Worm (Caenorhabditis elegans) whole organism, early embryonic: Measurements from ENCODE around the gene frpr-6.
A peak's percentile ranks its signal among the peaks of the same experiment; 100 is the strongest.

Source experiments
- B0310.2 ChIP-seq: sonication (generic microtip); optimal IDR thresholded peaks from 2 replicates; lab custom pipeline; 2016; ENCODE audit warnings: mild to moderate bottlenecking, missing genetic modification characterization, missing compliant biosample characterization
- F13C5.2 ChIP-seq: sonication (generic microtip); optimal IDR thresholded peaks from 2 replicates; lab custom pipeline; 2017; ENCODE audit warnings: mild to moderate bottlenecking, missing genetic modification characterization, inconsistent platforms, missing compliant biosample characterization
- aly-1 ChIP-seq: sonication (generic microtip); optimal IDR thresholded peaks from 2 replicates; lab custom pipeline; 2016; ENCODE audit warnings: missing genetic modification characterization, missing compliant biosample characterization
- ama-1 ChIP-seq: fragments of 150-350 bp; optimal IDR thresholded peaks from 2 replicates; lab custom pipeline; 2014
- ceh-13 ChIP-seq: fragments of 200-800 bp; sonication (Bioruptor generic); optimal IDR thresholded peaks from 2 replicates; lab custom pipeline; 2018; ENCODE audit warnings: mild to moderate bottlenecking, missing genetic modification characterization, missing compliant biosample characterization
- ceh-36 ChIP-seq: sonication (generic microtip); optimal IDR thresholded peaks from 2 replicates; lab custom pipeline; 2016; ENCODE audit warnings: missing genetic modification characterization, inconsistent platforms, missing compliant biosample characterization
- ets-7 ChIP-seq: sonication (generic microtip); optimal IDR thresholded peaks from 2 replicates; lab custom pipeline; 2016; ENCODE audit warnings: missing genotype, missing genetic modification characterization, missing compliant biosample characterization
- flt-1 ChIP-seq: fragments of 200-800 bp; sonication (Bioruptor generic); IDR thresholded peaks from 2 replicates; pipeline ENCODE4 v1.3.6; 2022; ENCODE audit warnings: missing genetic modification characterization, missing compliant biosample characterization
- hmbx-1 ChIP-seq: sonication (generic microtip); optimal IDR thresholded peaks from 2 replicates; lab custom pipeline; 2016; ENCODE audit warnings: mild to moderate bottlenecking, missing genetic modification characterization, missing compliant biosample characterization
- hmg-4 ChIP-seq: fragments of 200-800 bp; sonication (Bioruptor generic); optimal IDR thresholded peaks from 2 replicates; lab custom pipeline; 2018; ENCODE audit warnings: mild to moderate bottlenecking, missing genetic modification characterization, missing compliant biosample characterization
- hnd-1 ChIP-seq: sonication (generic microtip); optimal IDR thresholded peaks from 2 replicates; lab custom pipeline; 2016; ENCODE audit warnings: missing genetic modification characterization, missing compliant biosample characterization
- pes-1 ChIP-seq: fragments of 200-800 bp; sonication (Bioruptor generic); IDR thresholded peaks from 2 replicates; pipeline ENCODE4 v1.3.6; 2022; ENCODE audit warnings: missing genetic modification reagents, missing genetic modification characterization, missing compliant biosample characterization
- scrt-1 ChIP-seq: fragments of 200-800 bp; sonication (Bioruptor generic); IDR thresholded peaks from 2 replicates; pipeline ENCODE4 v1.3.6; 2022; ENCODE audit warnings: missing genetic modification characterization, missing compliant biosample characterization
- sea-1 ChIP-seq: fragments of 200-800 bp; sonication (Bioruptor generic); conservative IDR thresholded peaks from 2 replicates; pipeline ENCODE4 v1.3.6; 2022; ENCODE audit warnings: missing genetic modification characterization, missing compliant biosample characterization
- tbx-11 ChIP-seq: fragments of 200-800 bp; sonication (Bioruptor generic); IDR thresholded peaks from 2 replicates; pipeline ENCODE4 v1.3.6; 2022; ENCODE audit warnings: missing genetic modification characterization, missing compliant biosample characterization
- tbx-37 ChIP-seq: fragments of 200-800 bp; sonication (Bioruptor generic); conservative IDR thresholded peaks from 2 replicates; pipeline ENCODE4 v1.3.6; 2022; ENCODE audit warnings: missing genetic modification reagents, missing genetic modification characterization, missing compliant biosample characterization
- tra-4 ChIP-seq: sonication (generic microtip); optimal IDR thresholded peaks from 2 replicates; lab custom pipeline; 2017; ENCODE audit warnings: missing genetic modification characterization, missing compliant biosample characterization

frpr-6 gene

DNA sequence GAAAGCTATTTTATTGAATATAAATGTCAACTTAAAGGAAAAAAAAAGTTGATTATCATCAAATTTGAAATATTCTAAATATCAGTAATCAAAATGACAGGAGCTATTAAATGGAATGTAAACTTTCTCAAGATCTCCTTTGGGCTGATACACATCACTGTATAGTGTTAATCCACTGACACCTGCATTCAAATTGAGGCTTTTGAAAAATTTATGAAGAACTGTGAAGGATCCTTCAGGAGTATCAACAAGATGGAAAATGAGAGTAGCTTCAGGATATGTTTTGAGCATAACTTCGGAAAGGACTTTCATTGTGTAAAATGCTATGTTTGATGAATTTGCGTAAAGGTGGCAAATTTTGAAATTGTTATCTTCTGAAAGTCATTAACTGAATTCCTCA lies 3.7 kb downstream of the frpr-6 start:
- TF ChIP-seq tbx-37 (GFP tag; lab: Robert Waterston, UW) (no peak), flt-1 (GFP tag; lab: Robert Waterston, UW) (no peak), ets-7 (no peak)

DNA sequence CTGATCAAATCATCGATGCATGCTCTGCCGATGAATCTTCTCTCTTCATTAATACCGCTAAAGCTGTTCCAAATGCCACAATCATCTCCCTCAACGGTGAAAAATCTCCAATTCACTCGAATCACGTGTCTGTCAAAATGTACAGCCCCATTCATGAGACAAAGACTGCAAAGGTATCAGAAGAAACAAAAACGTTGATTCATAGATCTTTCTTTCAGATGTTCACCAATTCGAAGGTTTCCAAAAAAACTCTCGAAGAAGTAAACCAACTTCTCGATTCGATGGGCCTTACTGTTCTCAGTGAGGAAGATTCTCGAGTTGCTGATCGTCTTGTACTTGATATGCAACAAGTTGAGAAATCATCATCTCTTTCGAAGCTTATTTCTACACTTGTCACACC lies 4.3 kb downstream of the frpr-6 start:
- TF ChIP-seq tbx-11 (GFP tag; lab: Robert Waterston, UW): no peak
- no peak for TF ChIP-seq flt-1 (GFP tag; lab: Robert Waterston, UW)
- no peak for TF ChIP-seq hmg-4 (GFP tag; lab: Kevin White, UChicago)
- no peak for TF ChIP-seq F13C5.2 (tag; lab: Kevin White, UChicago)
- no peak for TF ChIP-seq ets-7
- no peak for TF ChIP-seq ceh-36
- no peak for TF ChIP-seq hmbx-1
- no peak for TF ChIP-seq pes-1 (GFP tag; lab: Robert Waterston, UW)
- no peak for TF ChIP-seq sea-1
- no peak for TF ChIP-seq scrt-1 (GFP tag; lab: Robert Waterston, UW)
- TF ChIP-seq ceh-13 (GFP tag; lab: Kevin White, UChicago): no peak
- no peak for TF ChIP-seq B0310.2 (tag; lab: Kevin White, UChicago)
- no peak for TF ChIP-seq tbx-37 (GFP tag; lab: Robert Waterston, UW)
- no peak for TF ChIP-seq hnd-1 (tag; lab: Kevin White, UChicago)
- TF ChIP-seq ama-1 (lab: Kevin White, UChicago): no peak
- no peak for TF ChIP-seq tra-4

DNA sequence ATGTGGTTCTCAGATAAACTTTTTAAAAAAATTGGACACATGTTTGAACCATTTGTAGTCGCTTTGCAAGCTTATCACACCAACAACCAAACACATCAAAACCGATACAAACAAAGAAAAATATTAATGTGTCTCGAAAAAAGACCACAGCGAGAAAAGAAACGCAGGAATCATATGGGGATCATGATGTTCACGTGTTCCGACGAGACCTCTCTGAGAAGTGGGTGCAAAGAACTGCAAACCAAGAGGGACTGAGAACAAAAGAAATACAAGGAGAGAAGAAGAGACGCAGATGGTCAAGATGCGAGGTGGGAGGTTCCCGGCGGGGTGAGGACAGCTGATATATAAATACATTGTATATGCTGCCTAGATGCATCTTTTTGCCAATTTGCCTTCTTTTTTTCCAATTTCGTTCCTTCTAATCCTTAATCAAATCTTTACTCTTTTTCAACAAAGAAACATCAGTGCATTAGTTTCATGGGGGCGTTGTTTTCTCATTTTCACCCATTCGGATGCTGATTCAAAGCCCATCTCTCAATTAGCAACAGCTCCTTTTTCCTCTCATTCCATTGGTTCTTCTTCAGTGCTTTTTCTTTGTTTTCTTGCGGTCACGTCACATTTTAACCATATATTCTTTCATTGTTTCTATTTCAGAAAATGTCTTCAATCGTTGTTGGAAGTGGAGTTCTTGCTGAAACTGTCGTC lies 5.2 kb downstream of the frpr-6 start, which contains the start of gene F21C10.10:
TSS of gene F21C10.10 (plus strand) at position 655 of the 705 bp plus-strand sequence.
- TF ChIP-seq pes-1 (GFP tag; lab: Robert Waterston, UW) (no peak), tbx-11 (GFP tag; lab: Robert Waterston, UW) (no peak), ama-1 (lab: Kevin White, UChicago) (no peak), aly-1 (tag; lab: Kevin White, UChicago) (peak; percentile 24), scrt-1 (GFP tag; lab: Robert Waterston, UW) (no peak), flt-1 (GFP tag; lab: Robert Waterston, UW) (no peak), ceh-36 (no peak), F13C5.2 (tag; lab: Kevin White, UChicago) (peak; percentile 30), ceh-13 (GFP tag; lab: Kevin White, UChicago) (no peak), sea-1 (no peak), ets-7 (no peak), tbx-37 (GFP tag; lab: Robert Waterston, UW) (no peak), hmg-4 (GFP tag; lab: Kevin White, UChicago) (no peak), tra-4 (no peak), hmbx-1 (no peak)

DNA sequence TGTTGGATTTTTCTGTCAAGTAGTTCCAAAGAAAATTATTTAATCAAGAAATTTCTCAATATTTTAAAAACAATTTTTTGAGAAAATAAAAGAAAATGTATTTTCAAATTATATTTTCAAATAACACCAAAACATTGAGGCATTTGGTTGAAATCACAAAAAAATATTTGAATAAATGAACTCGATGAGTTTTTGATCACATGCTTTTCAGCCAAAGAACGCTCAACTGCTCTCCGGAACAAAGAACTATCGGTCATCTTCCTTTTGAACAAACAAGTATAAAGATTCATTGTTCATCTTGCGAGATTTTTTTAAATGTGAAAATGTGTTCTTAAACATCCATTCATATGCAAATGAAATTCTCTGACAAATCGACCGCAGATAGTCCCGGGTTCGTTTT lies 6.0 kb downstream of the frpr-6 start:
- TF ChIP-seq sea-1: no peak
- no peak for TF ChIP-seq ets-7

DNA sequence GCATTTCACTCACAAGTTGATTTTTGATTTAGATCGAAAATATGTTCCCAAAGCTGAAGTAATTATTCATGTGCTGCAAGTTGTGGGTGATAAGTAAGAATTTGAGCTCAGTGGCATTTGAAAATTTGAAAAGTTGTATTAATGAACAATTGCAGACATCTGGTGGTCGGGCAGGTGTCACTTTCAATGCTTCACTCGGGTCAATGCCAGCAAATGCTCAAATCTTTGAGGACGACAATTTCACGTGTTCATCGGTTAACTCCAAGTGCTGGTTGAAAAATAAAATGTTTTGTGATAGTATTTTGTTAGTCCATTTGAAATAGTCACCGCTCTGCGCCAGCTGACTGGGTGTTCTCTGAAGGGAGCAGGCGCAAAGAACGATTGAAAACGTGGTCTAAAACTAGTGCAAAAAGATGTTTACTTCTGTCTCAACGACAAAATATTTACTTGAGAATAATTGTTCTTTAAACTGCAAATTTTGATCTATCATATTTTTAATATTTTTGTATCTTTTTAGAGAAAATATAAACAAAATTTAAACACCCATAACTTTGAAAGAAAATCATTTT lies 6.8 kb downstream of the frpr-6 start:
- TF ChIP-seq hmg-4 (GFP tag; lab: Kevin White, UChicago) (no peak), F13C5.2 (tag; lab: Kevin White, UChicago) (no peak)

DNA sequence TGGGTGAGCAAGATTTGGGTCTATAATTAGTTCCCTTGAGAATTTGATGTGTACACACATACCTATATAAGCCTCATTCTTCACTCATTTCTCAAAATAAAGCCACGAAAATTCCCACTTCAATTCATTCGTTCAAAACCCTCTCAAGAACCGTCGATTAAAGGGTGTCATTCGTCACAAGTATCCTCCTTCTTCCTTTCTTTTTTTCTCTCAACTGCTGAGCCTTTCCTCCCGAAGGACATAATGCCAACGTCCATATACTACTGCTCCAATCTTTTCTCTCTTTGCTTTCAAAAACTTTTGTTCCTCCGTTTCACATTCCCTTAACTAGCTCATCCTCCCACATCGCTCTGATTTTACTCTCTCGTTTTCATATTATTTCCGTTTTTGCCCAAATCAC lies 8.8 kb downstream of the frpr-6 start, which contains the start of gene T27E4.1:
TSS of gene T27E4.1 (plus strand) at position 137 of the 400 bp plus-strand sequence.
- TF ChIP-seq B0310.2 (tag; lab: Kevin White, UChicago): no peak
- TF ChIP-seq ceh-36: no peak
- TF ChIP-seq pes-1 (GFP tag; lab: Robert Waterston, UW): no peak
- no peak for TF ChIP-seq scrt-1 (GFP tag; lab: Robert Waterston, UW)
- TF ChIP-seq tbx-37 (GFP tag; lab: Robert Waterston, UW): no peak
- no peak for TF ChIP-seq sea-1
- TF ChIP-seq hmg-4 (GFP tag; lab: Kevin White, UChicago): no peak
- TF ChIP-seq ama-1 (lab: Kevin White, UChicago): no peak
- no peak for TF ChIP-seq ets-7
- TF ChIP-seq ceh-13 (GFP tag; lab: Kevin White, UChicago): no peak
- no peak for TF ChIP-seq tbx-11 (GFP tag; lab: Robert Waterston, UW)
- TF ChIP-seq hmbx-1: no peak
- TF ChIP-seq flt-1 (GFP tag; lab: Robert Waterston, UW): no peak

DNA sequence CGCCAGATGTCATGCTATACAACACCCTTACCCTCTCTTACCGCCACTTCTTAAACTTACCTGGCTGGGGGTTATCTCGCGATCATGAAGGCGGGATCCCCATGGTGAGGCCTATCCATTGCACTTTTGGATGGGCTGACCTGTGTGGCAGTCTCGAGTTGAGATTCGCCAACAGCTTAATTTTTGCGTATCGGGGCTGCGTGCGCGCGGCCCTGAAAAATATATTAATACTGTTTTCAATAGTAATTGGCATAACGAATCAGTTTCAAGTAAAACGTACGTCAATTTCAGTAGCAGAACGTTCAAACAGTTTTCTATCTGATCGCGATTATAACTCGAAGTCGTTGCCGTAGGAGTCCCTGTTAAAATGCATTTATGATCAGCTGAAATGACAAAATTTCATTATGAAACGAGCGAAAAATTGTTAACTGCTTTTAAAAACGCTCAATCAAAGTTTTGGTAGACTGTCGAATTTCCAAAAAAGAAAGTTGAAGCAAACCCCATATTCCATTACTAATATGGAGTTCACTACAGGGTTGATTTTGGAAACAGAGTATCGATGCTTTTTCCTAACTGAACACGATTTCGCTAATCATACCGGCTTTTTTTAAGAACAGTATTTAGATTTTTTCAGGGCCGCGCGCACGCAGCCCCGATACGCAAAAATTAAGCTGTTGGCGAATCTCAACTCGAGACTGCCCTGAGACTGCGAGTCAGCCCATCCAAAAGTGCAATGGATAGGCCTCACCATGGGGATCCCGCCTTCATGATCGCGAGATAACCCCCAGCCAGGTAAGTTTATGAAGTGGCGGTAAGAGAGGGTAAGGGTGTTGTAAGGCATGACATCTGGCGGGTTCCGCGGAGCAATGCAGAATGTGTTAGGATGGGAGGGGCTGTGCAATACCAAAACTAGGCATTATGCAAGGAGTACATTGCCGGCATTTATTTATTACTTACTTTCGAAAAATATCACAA lies 9.9 kb downstream of the frpr-6 start:
- TF ChIP-seq sea-1 (0 out of 2 replicates have a peak, but pooled peaks have one; percentile 20), hmg-4 (GFP tag; lab: Kevin White, UChicago) (peak; percentile 0), scrt-1 (GFP tag; lab: Robert Waterston, UW) (peak; percentile 60; the same call in 1 of the 2 replicates)
